Fruit fly (Drosophila melanogaster): ENCODE results near the gene grp.
A peak's percentile ranks its signal among the peaks of the same experiment; 100 is the strongest.

Gene grp

dm6 chr2L:16715841-16716701 lies 36.2 kb downstream of the grp start, which contains the start of the genes Cyt-c-d and CG31808 (continued):
- TF ChIP-seq CG32006 (GFP tag; optimal IDR thresholded peaks at IDR 0.05) (peak; percentile 99), eg (GFP tag; IDR thresholded peaks at IDR 0.05) (peak; percentile 99), net (GFP tag; optimal IDR thresholded peaks at IDR 0.05) (peak; percentile 98), Ets96B (tag; optimal IDR thresholded peaks at IDR 0.05) (peak; percentile 94), OdsH (GFP tag; optimal IDR thresholded peaks at IDR 0.05) (peak; percentile 98), Ets21C (GFP tag; optimal IDR thresholded peaks at IDR 0.05) (peak; percentile 93), lz (GFP tag; optimal IDR thresholded peaks at IDR 0.05) (peak; percentile 97), fkh (GFP tag; optimal IDR thresholded peaks at IDR 0.05) (peak; percentile 61), Blimp-1 (GFP tag; optimal IDR thresholded peaks at IDR 0.05) (peak; percentile 85), pdm3 (GFP tag; optimal IDR thresholded peaks at IDR 0.05) (peak; percentile 98), CG3032 (tag; optimal IDR thresholded peaks at IDR 0.05) (peak; percentile 94), dac (GFP tag; optimal IDR thresholded peaks at IDR 0.05) (peak; percentile 99), CG6854 (GFP tag; optimal IDR thresholded peaks at IDR 0.05) (peak; percentile 93), CG8319 (GFP tag; optimal IDR thresholded peaks at IDR 0.05) (peak; percentile 88), CG11902 (GFP tag; optimal IDR thresholded peaks at IDR 0.05) (peak; percentile 90), achi (GFP tag; optimal IDR thresholded peaks at IDR 0.05) (peak; percentile 97), topi (GFP tag; optimal IDR thresholded peaks at IDR 0.05) (peak; percentile 97), CG9139 (GFP tag; optimal IDR thresholded peaks at IDR 0.05) (peak; percentile 84), CG34406 (GFP tag; optimal IDR thresholded peaks at IDR 0.05) (peak; percentile 96), CG6792 (GFP tag; optimal IDR thresholded peaks at IDR 0.05) (peak; percentile 97), esn (GFP tag; optimal IDR thresholded peaks at IDR 0.05) (peak; percentile 98), CG10631 (GFP tag; optimal IDR thresholded peaks at IDR 0.05) (peak; percentile 97), acj6 (GFP tag; optimal IDR thresholded peaks at IDR 0.05) (peak; percentile 98), Eip78C (GFP tag) (peak; percentile 100), CG8632 (GFP tag; optimal IDR thresholded peaks at IDR 0.05) (peak; percentile 95), CG7368 (GFP tag; optimal IDR thresholded peaks at IDR 0.05) (peak; percentile 95), Gug (GFP tag; IDR thresholded peaks at IDR 0.05) (peak; percentile 97), CG15336 (GFP tag; IDR thresholded peaks at IDR 0.05) (peak; percentile 100), Hr4 (GFP tag; optimal IDR thresholded peaks at IDR 0.05) (peak; percentile 99), CG1621 (tag; optimal IDR thresholded peaks at IDR 0.05) (peak; percentile 92), Lpt (GFP tag; optimal IDR thresholded peaks at IDR 0.05) (peak; percentile 99), salr (GFP tag; optimal IDR thresholded peaks at IDR 0.05) (peak; percentile 82 to 98), Eip75B (GFP tag; optimal IDR thresholded peaks at IDR 0.05) (peak; percentile 96), fd85E (GFP tag; optimal IDR thresholded peaks at IDR 0.05) (peak; percentile 93), cyc (GFP tag; optimal IDR thresholded peaks at IDR 0.05) (peak; percentile 97), Hr38 (GFP tag; optimal IDR thresholded peaks at IDR 0.05) (peak; percentile 42)

DNA sequence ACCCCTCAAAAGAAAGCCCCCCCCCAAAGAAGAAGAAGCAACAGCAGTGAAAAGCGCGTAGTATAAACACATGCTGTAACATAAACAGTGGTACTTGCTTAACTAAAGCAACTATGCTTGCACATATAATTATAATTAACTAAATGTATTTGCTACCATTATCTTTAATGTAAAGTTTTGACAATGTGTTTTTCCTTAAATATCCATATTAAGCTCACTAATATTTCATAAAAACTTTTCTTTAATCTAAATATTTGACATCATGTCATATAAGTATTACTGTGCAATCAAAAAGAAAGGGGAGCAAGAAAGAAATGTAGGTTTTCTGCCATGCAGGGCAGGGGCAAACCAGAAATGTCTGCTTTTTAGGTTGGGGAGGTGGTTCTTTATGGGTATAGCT lies 36.9 kb downstream of the grp start:
- TF ChIP-seq eg (GFP tag; IDR thresholded peaks at IDR 0.05) (peak; percentile 67), CG6808 (GFP tag; optimal IDR thresholded peaks at IDR 0.05) (no peak)

- TF ChIP-seq CG8119 (GFP tag; IDR thresholded peaks at IDR 0.05) (peak; percentile 43; the same call in 2 of the 3 replicates), CG15336 (GFP tag; IDR thresholded peaks at IDR 0.05) (peak; percentile 54; the same call in 1 of the 2 replicates), CG32006 (GFP tag; optimal IDR thresholded peaks at IDR 0.05) (peak; percentile 23), CG6276 (GFP tag; optimal IDR thresholded peaks at IDR 0.05) (peak; percentile 47), eg (GFP tag; IDR thresholded peaks at IDR 0.05) (peak; percentile 45; the same call in 2 of the 3 replicates), Eip78C (GFP tag) (peak; percentile 26), CG10631 (GFP tag; optimal IDR thresholded peaks at IDR 0.05) (no peak), salr (GFP tag; optimal IDR thresholded peaks at IDR 0.05) (no peak), Blimp-1 (GFP tag; optimal IDR thresholded peaks at IDR 0.05) (no peak), CG6163 (GFP tag; IDR thresholded peaks at IDR 0.05) (0 out of 3 replicates have a peak, but pooled peaks have one; percentile 8), Gug (GFP tag; IDR thresholded peaks at IDR 0.05) (0 out of 2 replicates have a peak, but pooled peaks have one; percentile 14), CG4318 (GFP tag; optimal IDR thresholded peaks at IDR 0.05) (no peak)
These were observed 38.8 kb downstream of the grp start for dm6 chr2L:16718446-16719173.

All from whole organism, prepupa.